Fruit fly (Drosophila melanogaster): ENCODE data around the gene CG31446.

CG31446 gene

dm6 chr3R:15651770-15652410 is 41.0 kb upstream of the CG31446 start:
- TF ChIP-seq gl (tag; optimal IDR thresholded peaks at IDR 0.05): peak; percentile 97
- TF ChIP-seq CG32121 (GFP tag; IDR thresholded peaks at IDR 0.05): peak; percentile 95
- peak; percentile 90 for TF ChIP-seq rn (GFP tag; IDR thresholded peaks at IDR 0.05)
- TF ChIP-seq EcR (GFP tag; optimal IDR thresholded peaks at IDR 0.05): peak; percentile 57
- peak; percentile 94 for TF ChIP-seq CG12605 (GFP tag; IDR thresholded peaks at IDR 0.05)
- TF ChIP-seq Ets98B (GFP tag; IDR thresholded peaks at IDR 0.05): peak; percentile 95
- peak; percentile 99 for TF ChIP-seq Pif1A (GFP tag; optimal IDR thresholded peaks at IDR 0.05)
- TF ChIP-seq CG13204 (GFP tag; optimal IDR thresholded peaks at IDR 0.05): peak; percentile 90
- TF ChIP-seq D1 (tag; optimal IDR thresholded peaks at IDR 0.05): peak; percentile 95
- peak; percentile 97 for TF ChIP-seq Snoo (tag; optimal IDR thresholded peaks at IDR 0.05)
- peak; percentile 98 for TF ChIP-seq CG4496 (GFP tag; IDR thresholded peaks at IDR 0.05)
- TF ChIP-seq fd96Ca (GFP tag; IDR thresholded peaks at IDR 0.05): peak; percentile 98
- TF ChIP-seq CG15710 (tag; optimal IDR thresholded peaks at IDR 0.05): peak; percentile 93
- peak; percentile 98 for TF ChIP-seq CG17806 (tag; optimal IDR thresholded peaks at IDR 0.05)
- TF ChIP-seq CG14655 (GFP tag; optimal IDR thresholded peaks at IDR 0.05): peak; percentile 99
- peak; percentile 98 for TF ChIP-seq CG9948 (tag; optimal IDR thresholded peaks at IDR 0.05)
- peak; percentile 72 for TF ChIP-seq CG10348 (GFP tag; IDR thresholded peaks at IDR 0.05)
- peak; percentile 98 for TF ChIP-seq Pif1B (GFP tag; optimal IDR thresholded peaks at IDR 0.05)
- TF ChIP-seq CG8159 (tag; optimal IDR thresholded peaks at IDR 0.05): peak; percentile 98
- peak; percentile 95 for TF ChIP-seq CG34367 (tag; optimal IDR thresholded peaks at IDR 0.05)
- peak; percentile 98 for TF ChIP-seq CG8301 (tag; optimal IDR thresholded peaks at IDR 0.05)

dm6 chr3R:15652632-15653248 is 40.1 kb upstream of the CG31446 start:
- TF ChIP-seq fd96Ca (GFP tag; IDR thresholded peaks at IDR 0.05) (no peak), EcR (GFP tag; optimal IDR thresholded peaks at IDR 0.05) (no peak), CG9948 (tag; optimal IDR thresholded peaks at IDR 0.05) (peak; percentile 61), gl (tag; optimal IDR thresholded peaks at IDR 0.05) (no peak), CG12605 (GFP tag; IDR thresholded peaks at IDR 0.05) (no peak), Snoo (tag; optimal IDR thresholded peaks at IDR 0.05) (peak; percentile 45), CG8301 (tag; optimal IDR thresholded peaks at IDR 0.05) (peak; percentile 41), CG15710 (tag; optimal IDR thresholded peaks at IDR 0.05) (peak; percentile 44), rn (GFP tag; IDR thresholded peaks at IDR 0.05) (no peak), CG8159 (tag; optimal IDR thresholded peaks at IDR 0.05) (peak; percentile 70), CG34367 (tag; optimal IDR thresholded peaks at IDR 0.05) (peak; percentile 14), CG17806 (tag; optimal IDR thresholded peaks at IDR 0.05) (peak; percentile 64), CG10348 (GFP tag; IDR thresholded peaks at IDR 0.05) (no peak), CG14655 (GFP tag; optimal IDR thresholded peaks at IDR 0.05) (peak; percentile 57), CG4496 (GFP tag; IDR thresholded peaks at IDR 0.05) (peak; percentile 26; the same call in 1 of the 3 replicates), CG32121 (GFP tag; IDR thresholded peaks at IDR 0.05) (no peak), Ets98B (GFP tag; IDR thresholded peaks at IDR 0.05) (no peak), D1 (tag; optimal IDR thresholded peaks at IDR 0.05) (no peak), CG13204 (GFP tag; optimal IDR thresholded peaks at IDR 0.05) (no peak), Pif1A (GFP tag; optimal IDR thresholded peaks at IDR 0.05) (no peak), Pif1B (GFP tag; optimal IDR thresholded peaks at IDR 0.05) (peak; percentile 32)

dm6 chr3R:15653768-15654387 is 39.0 kb upstream of the CG31446 start:
- TF ChIP-seq Pif1A (GFP tag; optimal IDR thresholded peaks at IDR 0.05): no peak
- no peak for TF ChIP-seq CG8159 (tag; optimal IDR thresholded peaks at IDR 0.05)
- no peak for TF ChIP-seq rn (GFP tag; IDR thresholded peaks at IDR 0.05)
- TF ChIP-seq CG32121 (GFP tag; IDR thresholded peaks at IDR 0.05): no peak
- no peak for TF ChIP-seq CG12605 (GFP tag; IDR thresholded peaks at IDR 0.05)

dm6 chr3R:15654870-15655269 is 38.0 kb upstream of the CG31446 start:
- TF ChIP-seq CG9948 (tag; optimal IDR thresholded peaks at IDR 0.05) (no peak), Ets98B (GFP tag; IDR thresholded peaks at IDR 0.05) (no peak), Snoo (tag; optimal IDR thresholded peaks at IDR 0.05) (no peak), fd96Ca (GFP tag; IDR thresholded peaks at IDR 0.05) (no peak), Pif1A (GFP tag; optimal IDR thresholded peaks at IDR 0.05) (no peak), rn (GFP tag; IDR thresholded peaks at IDR 0.05) (no peak), CG15710 (tag; optimal IDR thresholded peaks at IDR 0.05) (no peak), CG17806 (tag; optimal IDR thresholded peaks at IDR 0.05) (no peak), CG14655 (GFP tag; optimal IDR thresholded peaks at IDR 0.05) (no peak), gl (tag; optimal IDR thresholded peaks at IDR 0.05) (no peak), CG12605 (GFP tag; IDR thresholded peaks at IDR 0.05) (no peak), CG13204 (GFP tag; optimal IDR thresholded peaks at IDR 0.05) (no peak)

dm6 chr3R:15655415-15655814 is 37.5 kb upstream of the CG31446 start:
- TF ChIP-seq Ets98B (GFP tag; IDR thresholded peaks at IDR 0.05) (no peak), D1 (tag; optimal IDR thresholded peaks at IDR 0.05) (no peak), CG8301 (tag; optimal IDR thresholded peaks at IDR 0.05) (no peak), CG10348 (GFP tag; IDR thresholded peaks at IDR 0.05) (no peak), fd96Ca (GFP tag; IDR thresholded peaks at IDR 0.05) (no peak), EcR (GFP tag; optimal IDR thresholded peaks at IDR 0.05) (no peak), CG12605 (GFP tag; IDR thresholded peaks at IDR 0.05) (no peak), CG14655 (GFP tag; optimal IDR thresholded peaks at IDR 0.05) (no peak), gl (tag; optimal IDR thresholded peaks at IDR 0.05) (no peak), CG8159 (tag; optimal IDR thresholded peaks at IDR 0.05) (no peak), CG13204 (GFP tag; optimal IDR thresholded peaks at IDR 0.05) (no peak), Pif1B (GFP tag; optimal IDR thresholded peaks at IDR 0.05) (no peak), Snoo (tag; optimal IDR thresholded peaks at IDR 0.05) (no peak), Pif1A (GFP tag; optimal IDR thresholded peaks at IDR 0.05) (no peak), CG32121 (GFP tag; IDR thresholded peaks at IDR 0.05) (no peak), CG9948 (tag; optimal IDR thresholded peaks at IDR 0.05) (no peak), rn (GFP tag; IDR thresholded peaks at IDR 0.05) (no peak), CG17806 (tag; optimal IDR thresholded peaks at IDR 0.05) (no peak), CG4496 (GFP tag; IDR thresholded peaks at IDR 0.05) (no peak)

Data from whole organism, pupa.